Worm (Caenorhabditis elegans) whole organism, early embryonic: ENCODE measurements around the gene srh-41.
"Not testable (repeated sequence)": the region's sequence is repeated elsewhere in the genome, so short reads cannot be mapped to it uniquely, and the experiment has no call there.

ENCODE experiments used
- ama-1 ChIP-seq: fragments of 150-350 bp; optimal IDR thresholded peaks from 2 replicates; lab custom pipeline; 2014
- flt-1 ChIP-seq: fragments of 200-800 bp; sonication (Bioruptor generic); IDR thresholded peaks from 2 replicates; pipeline ENCODE4 v1.3.6; 2022; ENCODE audit warnings: missing genetic modification characterization, missing compliant biosample characterization
- hnd-1 ChIP-seq: sonication (generic microtip); optimal IDR thresholded peaks from 2 replicates; lab custom pipeline; 2016; ENCODE audit warnings: missing genetic modification characterization, missing compliant biosample characterization
- tbx-11 ChIP-seq: fragments of 200-800 bp; sonication (Bioruptor generic); IDR thresholded peaks from 2 replicates; pipeline ENCODE4 v1.3.6; 2022; ENCODE audit warnings: missing genetic modification characterization, missing compliant biosample characterization
- tbx-37 ChIP-seq: fragments of 200-800 bp; sonication (Bioruptor generic); conservative IDR thresholded peaks from 2 replicates; pipeline ENCODE4 v1.3.6; 2022; ENCODE audit warnings: missing genetic modification reagents, missing genetic modification characterization, missing compliant biosample characterization

DNA sequence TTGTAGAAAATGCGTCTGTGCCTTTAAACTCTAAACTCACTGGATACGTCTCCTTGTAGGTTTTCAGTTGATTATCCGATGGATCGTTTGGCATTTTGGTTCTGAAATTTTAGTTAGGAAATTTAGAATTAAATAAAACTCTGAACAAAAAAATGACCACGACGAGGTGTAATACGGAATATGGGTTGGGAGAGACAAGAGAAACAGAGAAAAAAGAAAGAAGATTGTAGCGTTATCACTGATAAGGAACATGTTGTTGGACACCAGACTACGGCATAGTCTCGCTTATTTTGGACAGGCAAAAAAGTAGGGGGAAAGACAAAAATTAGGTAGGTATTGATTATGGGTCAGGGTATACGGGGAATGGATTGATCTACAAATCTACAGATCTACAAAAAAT is 19.0 kb upstream of the srh-41 start, which contains the start of gene ctl-1:
- TF ChIP-seq tbx-11; tbx-37 (GFP tag; lab: Robert Waterston, UW); flt-1 (GFP tag; lab: Robert Waterston, UW); hnd-1; ama-1 (lab: Kevin White, UChicago): not testable (repeated sequence)
